Worm (Caenorhabditis elegans) whole organism, dauer: ENCODE measurements around the gene aldo-1.

Experiments used
- unc-62 ChIP-seq: sonication (generic microtip); optimal IDR thresholded peaks from 2 replicates; lab custom pipeline; 2017; ENCODE audit warnings: missing biosample characterization, missing genetic modification reagents, missing genetic modification characterization

aldo-1 gene

ce11 chrIII:13526191-13526590 lies 38.5 kb downstream of the aldo-1 start:
- TF ChIP-seq unc-62 (GFP tag; lab: Kevin White, UChicago): no peak

- TF ChIP-seq unc-62 (GFP tag; lab: Kevin White, UChicago): no peak
Measured at ce11 chrIII:13525118-13525839, 39.5 kb downstream of the aldo-1 start.

- TF ChIP-seq unc-62 (GFP tag; lab: Kevin White, UChicago): no peak
Measured at ce11 chrIII:13524021-13524420, 40.7 kb downstream of the aldo-1 start, which contains the start of gene pod-1. Gene pod-1, minus strand, starts transcription at chrIII:13524121.

ce11 chrIII:13518437-13518836 lies 46.3 kb downstream of the aldo-1 start:
- no peak for TF ChIP-seq unc-62 (GFP tag; lab: Kevin White, UChicago)

ce11 chrIII:13514470-13514869 lies 50.3 kb downstream of the aldo-1 start, which contains the start of gene mlh-1:
Gene mlh-1, minus strand, starts transcription at chrIII:13514570.
- TF ChIP-seq unc-62 (GFP tag; lab: Kevin White, UChicago): no peak
